Fruit fly (Drosophila melanogaster) whole organism, prepupa: ENCODE measurements around the gene Lsp1alpha.
A peak's percentile ranks its signal among the peaks of the same experiment; 100 is the strongest.

Experiments
- Blimp-1 ChIP-seq: fragments of 200-800 bp; sonication (Bioruptor generic); optimal IDR thresholded peaks from 3 replicates; lab custom pipeline; 2017; ENCODE audit warnings: missing biosample characterization, missing genetic modification characterization, mild to moderate bottlenecking, moderate library complexity, missing genetic modification reagents
- CG10631 ChIP-seq: fragments of 200-800 bp; sonication (Bioruptor generic); optimal IDR thresholded peaks from 2 replicates; lab custom pipeline; 2016; ENCODE audit warnings: missing biosample characterization, missing genetic modification characterization
- CG11762 ChIP-seq: fragments of 200-800 bp; sonication (Bioruptor generic); optimal IDR thresholded peaks from 3 replicates; lab custom pipeline; 2016; ENCODE audit warnings: missing biosample characterization, missing genetic modification characterization; ENCODE audit not compliant: insufficient read depth
- CG15336 ChIP-seq: fragments of 200-800 bp; sonication (Bioruptor generic); IDR thresholded peaks from 2 replicates; pipeline ENCODE4 v1.3.6; 2022; ENCODE audit warnings: missing biosample characterization, missing genetic modification characterization
- CG16779 ChIP-seq: fragments of 200-800 bp; sonication (Bioruptor generic); optimal IDR thresholded peaks from 3 replicates; lab custom pipeline; 2017; ENCODE audit warnings: missing biosample characterization, mild to moderate bottlenecking, missing genetic modification characterization
- CG3032 ChIP-seq: fragments of 200-800 bp; optimal IDR thresholded peaks from 2 replicates; lab custom pipeline; 2019; ENCODE audit warnings: missing biosample characterization, mild to moderate bottlenecking, missing genetic modification characterization, moderate library complexity
- CG31627 ChIP-seq: fragments of 200-800 bp; sonication (Bioruptor generic); optimal IDR thresholded peaks from 3 replicates; lab custom pipeline; 2016; ENCODE audit warnings: missing biosample characterization, missing genetic modification characterization
- CG34406 ChIP-seq: fragments of 200-800 bp; sonication (Bioruptor generic); optimal IDR thresholded peaks from 3 replicates; lab custom pipeline; 2016; ENCODE audit warnings: missing biosample characterization, missing genetic modification characterization
- CG4318 ChIP-seq: fragments of 200-800 bp; sonication (Bioruptor generic); optimal IDR thresholded peaks from 3 replicates; lab custom pipeline; 2017; ENCODE audit warnings: missing biosample characterization, mild to moderate bottlenecking, missing genetic modification characterization
- CG6163 ChIP-seq: fragments of 200-800 bp; sonication (Bioruptor generic); IDR thresholded peaks from 3 replicates; pipeline ENCODE4 v1.3.6; 2022; ENCODE audit warnings: missing biosample characterization, missing genetic modification characterization
- CG6276 ChIP-seq: fragments of 200-800 bp; sonication (Bioruptor generic); optimal IDR thresholded peaks from 2 replicates; lab custom pipeline; 2017; ENCODE audit warnings: missing biosample characterization, mild to moderate bottlenecking, missing genetic modification characterization
- CG6808 ChIP-seq: fragments of 200-800 bp; sonication (Bioruptor generic); optimal IDR thresholded peaks from 3 replicates; lab custom pipeline; 2017; ENCODE audit warnings: missing biosample characterization, missing genetic modification characterization, mild to moderate bottlenecking, moderate library complexity, missing genetic modification reagents
- CG6854 ChIP-seq: fragments of 200-800 bp; sonication (Bioruptor generic); optimal IDR thresholded peaks from 2 replicates; lab custom pipeline; 2017; ENCODE audit warnings: missing biosample characterization, mild to moderate bottlenecking, missing genetic modification characterization
- CG7368 ChIP-seq: fragments of 200-800 bp; sonication (Bioruptor generic); optimal IDR thresholded peaks from 3 replicates; lab custom pipeline; 2016; ENCODE audit warnings: missing biosample characterization, missing genetic modification characterization
- CG8119 ChIP-seq: fragments of 200-800 bp; sonication (Bioruptor generic); IDR thresholded peaks from 3 replicates; pipeline ENCODE4 v1.3.6; 2022; ENCODE audit warnings: missing biosample characterization, missing genetic modification characterization
- CG8319 ChIP-seq: fragments of 200-800 bp; sonication (Bioruptor generic); optimal IDR thresholded peaks from 3 replicates; lab custom pipeline; 2016; ENCODE audit warnings: missing biosample characterization, missing genetic modification characterization
- CG8632 ChIP-seq: fragments of 200-800 bp; sonication (Bioruptor generic); optimal IDR thresholded peaks from 3 replicates; lab custom pipeline; 2016; ENCODE audit warnings: missing biosample characterization, missing genetic modification characterization
- CG9139 ChIP-seq: fragments of 200-800 bp; sonication (Bioruptor generic); optimal IDR thresholded peaks from 3 replicates; lab custom pipeline; 2017; ENCODE audit warnings: missing biosample characterization, mild to moderate bottlenecking, missing genetic modification characterization
- Eip75B ChIP-seq: fragments of 200-800 bp; sonication (Bioruptor generic); optimal IDR thresholded peaks from 3 replicates; lab custom pipeline; 2016; ENCODE audit warnings: missing biosample characterization, missing genetic modification characterization
- Eip78C ChIP-seq: fragments of 200-800 bp; sonication (Bioruptor generic); peaks from one replicate; lab custom pipeline; 2016; ENCODE audit warnings: missing biosample characterization, missing genetic modification characterization
- Eip93F ChIP-seq: fragments of 200-800 bp; sonication (Bioruptor generic); optimal IDR thresholded peaks from 2 replicates; lab custom pipeline; 2016; ENCODE audit warnings: missing biosample characterization, mild to moderate bottlenecking, missing genetic modification characterization
- Ets21C ChIP-seq: fragments of 200-800 bp; sonication (Bioruptor generic); optimal IDR thresholded peaks from 3 replicates; lab custom pipeline; 2016; ENCODE audit warnings: missing biosample characterization, missing genetic modification characterization
- Ets96B ChIP-seq: fragments of 200-800 bp; optimal IDR thresholded peaks from 2 replicates; lab custom pipeline; 2019; ENCODE audit warnings: missing biosample characterization, mild to moderate bottlenecking, missing genetic modification characterization, moderate library complexity
- Hr38 ChIP-seq: sonication (Bioruptor generic); optimal IDR thresholded peaks from 2 replicates; lab custom pipeline; 2016; ENCODE audit warnings: missing biosample characterization, missing genetic modification characterization
- Hr39 ChIP-seq: fragments of 200-800 bp; sonication (Bioruptor generic); optimal IDR thresholded peaks from 2 replicates; lab custom pipeline; 2016; ENCODE audit warnings: missing biosample characterization, missing genetic modification characterization
- Hr4 ChIP-seq: fragments of 200-800 bp; sonication (Bioruptor generic); optimal IDR thresholded peaks from 3 replicates; lab custom pipeline; 2016; ENCODE audit warnings: missing biosample characterization, missing genetic modification characterization
- Lpt ChIP-seq: fragments of 200-800 bp; sonication (Bioruptor generic); optimal IDR thresholded peaks from 3 replicates; lab custom pipeline; 2016; ENCODE audit warnings: missing biosample characterization, missing genetic modification characterization
- Met ChIP-seq: fragments of 200-800 bp; sonication (Bioruptor generic); optimal IDR thresholded peaks from 3 replicates; lab custom pipeline; 2016; ENCODE audit warnings: missing biosample characterization, missing genetic modification characterization
- OdsH ChIP-seq: fragments of 200-800 bp; sonication (Bioruptor generic); optimal IDR thresholded peaks from 3 replicates; lab custom pipeline; 2016; ENCODE audit warnings: missing biosample characterization, missing genetic modification characterization
- Smox ChIP-seq: fragments of 200-800 bp; sonication (Bioruptor generic); optimal IDR thresholded peaks from 3 replicates; lab custom pipeline; 2016; ENCODE audit warnings: missing biosample characterization, missing genetic modification characterization
- Sox15 ChIP-seq: fragments of 200-800 bp; sonication (Bioruptor generic); optimal IDR thresholded peaks from 3 replicates; lab custom pipeline; 2016; ENCODE audit warnings: missing biosample characterization, missing genetic modification characterization
- acj6 ChIP-seq: fragments of 200-800 bp; sonication (Bioruptor generic); optimal IDR thresholded peaks from 3 replicates; lab custom pipeline; 2016; ENCODE audit warnings: missing biosample characterization, missing genetic modification characterization
- cyc ChIP-seq: fragments of 200-800 bp; sonication (Bioruptor generic); optimal IDR thresholded peaks from 3 replicates; lab custom pipeline; 2016; ENCODE audit warnings: missing biosample characterization, missing genetic modification characterization
- dac ChIP-seq: fragments of 200-800 bp; sonication (Bioruptor generic); optimal IDR thresholded peaks from 2 replicates; lab custom pipeline; 2017; ENCODE audit warnings: missing biosample characterization, mild to moderate bottlenecking, missing genetic modification characterization
- dsx ChIP-seq: fragments of 200-800 bp; optimal IDR thresholded peaks from 3 replicates; lab custom pipeline; 2019; ENCODE audit warnings: missing biosample characterization, mild to moderate bottlenecking, missing genetic modification characterization, moderate library complexity; ENCODE audit not compliant: poor library complexity, severe bottlenecking
- eg ChIP-seq: fragments of 200-800 bp; sonication (Bioruptor generic); IDR thresholded peaks from 3 replicates; pipeline ENCODE4 v1.3.6; 2022; ENCODE audit warnings: missing biosample characterization, missing genetic modification characterization
- esn ChIP-seq: fragments of 200-800 bp; sonication (Bioruptor generic); optimal IDR thresholded peaks from 2 replicates; lab custom pipeline; 2016; ENCODE audit warnings: missing biosample characterization, mild to moderate bottlenecking, missing genetic modification characterization, moderate library complexity
- fd59A ChIP-seq: fragments of 200-800 bp; sonication (Bioruptor generic); optimal IDR thresholded peaks from 2 replicates; lab custom pipeline; 2017; ENCODE audit warnings: missing biosample characterization, mild to moderate bottlenecking, missing genetic modification characterization, missing genetic modification reagents
- fd85E ChIP-seq: fragments of 200-800 bp; sonication (Bioruptor generic); optimal IDR thresholded peaks from 3 replicates; lab custom pipeline; 2016; ENCODE audit warnings: missing biosample characterization, missing genetic modification characterization
- fkh ChIP-seq: fragments of 200-800 bp; sonication (Bioruptor generic); optimal IDR thresholded peaks from 3 replicates; lab custom pipeline; 2017; ENCODE audit warnings: missing biosample characterization, mild to moderate bottlenecking, missing genetic modification characterization, moderate library complexity
- net ChIP-seq: fragments of 200-800 bp; sonication (Bioruptor generic); optimal IDR thresholded peaks from 3 replicates; lab custom pipeline; 2016; ENCODE audit warnings: missing biosample characterization, missing genetic modification characterization
- pdm3 ChIP-seq: fragments of 200-800 bp; sonication (Bioruptor generic); optimal IDR thresholded peaks from 3 replicates; lab custom pipeline; 2016; ENCODE audit warnings: missing biosample characterization, missing genetic modification characterization
- salr ChIP-seq, 2 experiments: fragments of 200-800 bp; sonication (Bioruptor generic); optimal IDR thresholded peaks; 3 replicates each; lab custom pipeline; 2016 to 2018; ENCODE audit warnings: missing biosample characterization in 2 of 2, missing genetic modification characterization in 2 of 2, mild to moderate bottlenecking in 1 of 2
- ss ChIP-seq, 2 experiments: fragments of 200-800 bp; sonication (Bioruptor generic); optimal IDR thresholded peaks; 2 replicates in 1 of 2; 3 replicates in 1 of 2; lab custom pipeline; 2017 to 2018; ENCODE audit warnings: mild to moderate bottlenecking in 2 of 2, missing biosample characterization in 2 of 2, missing genetic modification characterization in 2 of 2, moderate library complexity in 1 of 2
- svp ChIP-seq: fragments of 200-800 bp; sonication (Bioruptor generic); peaks from one replicate; lab custom pipeline; 2016; ENCODE audit warnings: missing biosample characterization, missing genetic modification characterization
- topi ChIP-seq: fragments of 200-800 bp; sonication (Bioruptor generic); optimal IDR thresholded peaks from 3 replicates; lab custom pipeline; 2016; ENCODE audit warnings: missing biosample characterization, missing genetic modification characterization

The Lsp1alpha gene

dm6 chrX:12467241-12467597 is 22.9 kb upstream of the Lsp1alpha start:
- TF ChIP-seq cyc (GFP tag; lab: Kevin White, UChicago) (no peak), dsx (no peak), Hr39 (GFP tag; lab: Kevin White, UChicago) (no peak), CG6808 (GFP tag; lab: Kevin White, UChicago) (no peak), Sox15 (no peak), Eip78C (no peak), fd59A (GFP tag; lab: Kevin White, UChicago) (no peak), esn (GFP tag; lab: Kevin White, UChicago) (no peak)

dm6 chrX:12469172-12469571 is 20.9 kb upstream of the Lsp1alpha start:
- TF ChIP-seq CG4318 (GFP tag; lab: Kevin White, UChicago): no peak
- no peak for TF ChIP-seq Ets21C (GFP tag; lab: Kevin White, UChicago)
- no peak for TF ChIP-seq Hr4 (GFP tag; lab: Kevin White, UChicago)
- no peak for TF ChIP-seq CG8119 (GFP tag; lab: Robert Waterston, UW)
- TF ChIP-seq CG6808 (GFP tag; lab: Kevin White, UChicago): no peak
- TF ChIP-seq CG3032 (tag; lab: Kevin White, UChicago): no peak
- TF ChIP-seq Smox (GFP tag; lab: Kevin White, UChicago): no peak
- no peak for TF ChIP-seq CG15336 (GFP tag; lab: Robert Waterston, UW)
- no peak for TF ChIP-seq Met (GFP tag; lab: Kevin White, UChicago)
- no peak for TF ChIP-seq fd85E (GFP tag; lab: Kevin White, UChicago)
- no peak for TF ChIP-seq Lpt (GFP tag; lab: Kevin White, UChicago)
- no peak for TF ChIP-seq fd59A (GFP tag; lab: Kevin White, UChicago)
- no peak for TF ChIP-seq pdm3 (GFP tag; lab: Kevin White, UChicago)
- TF ChIP-seq CG6276 (GFP tag; lab: Kevin White, UChicago): no peak
- no peak for TF ChIP-seq Hr38 (GFP tag; lab: Kevin White, UChicago)

- TF ChIP-seq salr (GFP tag; optimal IDR thresholded peaks at IDR 0.05; lab: Kevin White, UChicago): peak in 1 of 2 experiments; percentile 11
- TF ChIP-seq CG8319 (GFP tag; lab: Kevin White, UChicago): no peak
- no peak for TF ChIP-seq Blimp-1 (GFP tag; lab: Kevin White, UChicago)
- no peak for TF ChIP-seq CG4318 (GFP tag; lab: Kevin White, UChicago)
- no peak for TF ChIP-seq CG7368 (GFP tag; lab: Kevin White, UChicago)
- TF ChIP-seq OdsH (GFP tag; lab: Kevin White, UChicago): peak; percentile 42
- TF ChIP-seq cyc (GFP tag; lab: Kevin White, UChicago): no peak
- TF ChIP-seq CG16779 (tag; lab: Kevin White, UChicago): no peak
- no peak for TF ChIP-seq CG9139 (GFP tag; lab: Kevin White, UChicago)
- TF ChIP-seq acj6 (GFP tag; lab: Kevin White, UChicago): peak; percentile 24
- no peak for TF ChIP-seq Hr38 (GFP tag; lab: Kevin White, UChicago)
- TF ChIP-seq eg (GFP tag; lab: Robert Waterston, UW): peak; percentile 49; the same call in 2 of the 3 replicates
- no peak; the same call in 2 of the 3 replicates for TF ChIP-seq CG6163 (GFP tag; lab: Robert Waterston, UW)
- TF ChIP-seq Eip93F (GFP tag; lab: Kevin White, UChicago): no peak
- TF ChIP-seq net (GFP tag; lab: Kevin White, UChicago): peak; percentile 16
- TF ChIP-seq pdm3 (GFP tag; lab: Kevin White, UChicago): peak; percentile 43
- TF ChIP-seq CG6808 (GFP tag; lab: Kevin White, UChicago): no peak
- TF ChIP-seq CG10631: peak; percentile 25
- TF ChIP-seq Sox15: no peak
- TF ChIP-seq svp (GFP tag; lab: Kevin White, UChicago): peak; percentile 65
- TF ChIP-seq esn (GFP tag; lab: Kevin White, UChicago): peak; percentile 16
- TF ChIP-seq topi (GFP tag; lab: Kevin White, UChicago): peak; percentile 28
- TF ChIP-seq CG6276 (GFP tag; lab: Kevin White, UChicago): peak; percentile 21
- no peak for TF ChIP-seq CG11762 (GFP tag; lab: Kevin White, UChicago)
- no peak for TF ChIP-seq Eip75B (GFP tag; lab: Kevin White, UChicago)
- TF ChIP-seq CG8119 (GFP tag; lab: Robert Waterston, UW): peak; percentile 55; the same call in 2 of the 3 replicates
- no peak for TF ChIP-seq CG6854 (GFP tag; lab: Kevin White, UChicago)
- no peak for TF ChIP-seq fkh (GFP tag; lab: Kevin White, UChicago)
- no peak for TF ChIP-seq Ets96B (tag; lab: Kevin White, UChicago)
- TF ChIP-seq Ets21C (GFP tag; lab: Kevin White, UChicago): no peak
- no peak for TF ChIP-seq CG34406 (GFP tag; lab: Kevin White, UChicago)
- peak; percentile 16 for TF ChIP-seq Hr39 (GFP tag; lab: Kevin White, UChicago)
- peak; percentile 23 for TF ChIP-seq Smox (GFP tag; lab: Kevin White, UChicago)
- TF ChIP-seq CG8632 (GFP tag; lab: Kevin White, UChicago): peak; percentile 5
- no peak for TF ChIP-seq ss (GFP tag; optimal IDR thresholded peaks at IDR 0.05; lab: Kevin White, UChicago)
- no peak for TF ChIP-seq CG3032 (tag; lab: Kevin White, UChicago)
- no peak for TF ChIP-seq dac (GFP tag; lab: Kevin White, UChicago)
- TF ChIP-seq Met (GFP tag; lab: Kevin White, UChicago): peak; percentile 29
- peak; percentile 8 for TF ChIP-seq CG31627 (GFP tag; lab: Kevin White, UChicago)
These were observed 20.3 kb upstream of the Lsp1alpha start for dm6 chrX:12469778-12470177.
